Fruit fly (Drosophila melanogaster) whole organism, prepupa: ENCODE results near the gene MED15.
A peak's percentile ranks its signal among the peaks of the same experiment; 100 is the strongest.

Experiments used
- Blimp-1 ChIP-seq: fragments of 200-800 bp; sonication (Bioruptor generic); optimal IDR thresholded peaks from 3 replicates; lab custom pipeline; 2017; ENCODE audit warnings: missing biosample characterization, missing genetic modification characterization, mild to moderate bottlenecking, moderate library complexity, missing genetic modification reagents
- CG10631 ChIP-seq: fragments of 200-800 bp; sonication (Bioruptor generic); optimal IDR thresholded peaks from 2 replicates; lab custom pipeline; 2016; ENCODE audit warnings: missing biosample characterization, missing genetic modification characterization
- CG10669 ChIP-seq: fragments of 200-800 bp; sonication (Bioruptor generic); optimal IDR thresholded peaks from 3 replicates; lab custom pipeline; 2018; ENCODE audit warnings: missing biosample characterization, mild to moderate bottlenecking, missing genetic modification characterization, moderate library complexity
- CG11294 ChIP-seq: fragments of 200-800 bp; sonication (Bioruptor generic); IDR thresholded peaks from 2 replicates; pipeline ENCODE4 v1.3.6; 2022; ENCODE audit warnings: missing biosample characterization, missing genetic modification characterization
- CG11762 ChIP-seq: fragments of 200-800 bp; sonication (Bioruptor generic); optimal IDR thresholded peaks from 3 replicates; lab custom pipeline; 2016; ENCODE audit warnings: missing biosample characterization, missing genetic modification characterization; ENCODE audit not compliant: insufficient read depth
- CG11902 ChIP-seq: fragments of 200-800 bp; sonication (Bioruptor generic); optimal IDR thresholded peaks from 3 replicates; lab custom pipeline; 2016; ENCODE audit warnings: missing biosample characterization, missing genetic modification characterization
- CG1621 ChIP-seq: fragments of 200-800 bp; sonication (Bioruptor generic); optimal IDR thresholded peaks from 3 replicates; lab custom pipeline; 2018; ENCODE audit warnings: missing biosample characterization, mild to moderate bottlenecking, missing genetic modification characterization
- CG3032 ChIP-seq: fragments of 200-800 bp; optimal IDR thresholded peaks from 2 replicates; lab custom pipeline; 2019; ENCODE audit warnings: missing biosample characterization, mild to moderate bottlenecking, missing genetic modification characterization, moderate library complexity
- CG31627 ChIP-seq: fragments of 200-800 bp; sonication (Bioruptor generic); optimal IDR thresholded peaks from 3 replicates; lab custom pipeline; 2016; ENCODE audit warnings: missing biosample characterization, missing genetic modification characterization
- CG32006 ChIP-seq: fragments of 200-800 bp; sonication (Bioruptor generic); optimal IDR thresholded peaks from 3 replicates; lab custom pipeline; 2017; ENCODE audit warnings: missing biosample characterization, mild to moderate bottlenecking, missing genetic modification characterization
- CG34406 ChIP-seq: fragments of 200-800 bp; sonication (Bioruptor generic); optimal IDR thresholded peaks from 3 replicates; lab custom pipeline; 2016; ENCODE audit warnings: missing biosample characterization, missing genetic modification characterization
- CG6163 ChIP-seq: fragments of 200-800 bp; sonication (Bioruptor generic); IDR thresholded peaks from 3 replicates; pipeline ENCODE4 v1.3.6; 2022; ENCODE audit warnings: missing biosample characterization, missing genetic modification characterization
- CG6276 ChIP-seq: fragments of 200-800 bp; sonication (Bioruptor generic); optimal IDR thresholded peaks from 2 replicates; lab custom pipeline; 2017; ENCODE audit warnings: missing biosample characterization, mild to moderate bottlenecking, missing genetic modification characterization
- CG6792 ChIP-seq: fragments of 200-800 bp; sonication (Bioruptor generic); optimal IDR thresholded peaks from 3 replicates; lab custom pipeline; 2016; ENCODE audit warnings: missing biosample characterization, missing genetic modification characterization
- CG6808 ChIP-seq: fragments of 200-800 bp; sonication (Bioruptor generic); optimal IDR thresholded peaks from 3 replicates; lab custom pipeline; 2017; ENCODE audit warnings: missing biosample characterization, missing genetic modification characterization, mild to moderate bottlenecking, moderate library complexity, missing genetic modification reagents
- CG7368 ChIP-seq: fragments of 200-800 bp; sonication (Bioruptor generic); optimal IDR thresholded peaks from 3 replicates; lab custom pipeline; 2016; ENCODE audit warnings: missing biosample characterization, missing genetic modification characterization
- CG8319 ChIP-seq: fragments of 200-800 bp; sonication (Bioruptor generic); optimal IDR thresholded peaks from 3 replicates; lab custom pipeline; 2016; ENCODE audit warnings: missing biosample characterization, missing genetic modification characterization
- CG8632 ChIP-seq: fragments of 200-800 bp; sonication (Bioruptor generic); optimal IDR thresholded peaks from 3 replicates; lab custom pipeline; 2016; ENCODE audit warnings: missing biosample characterization, missing genetic modification characterization
- CG9139 ChIP-seq: fragments of 200-800 bp; sonication (Bioruptor generic); optimal IDR thresholded peaks from 3 replicates; lab custom pipeline; 2017; ENCODE audit warnings: missing biosample characterization, mild to moderate bottlenecking, missing genetic modification characterization
- Eip78C ChIP-seq: fragments of 200-800 bp; sonication (Bioruptor generic); peaks from one replicate; lab custom pipeline; 2016; ENCODE audit warnings: missing biosample characterization, missing genetic modification characterization
- Eip93F ChIP-seq: fragments of 200-800 bp; sonication (Bioruptor generic); optimal IDR thresholded peaks from 2 replicates; lab custom pipeline; 2016; ENCODE audit warnings: missing biosample characterization, mild to moderate bottlenecking, missing genetic modification characterization
- Ets96B ChIP-seq: fragments of 200-800 bp; optimal IDR thresholded peaks from 2 replicates; lab custom pipeline; 2019; ENCODE audit warnings: missing biosample characterization, mild to moderate bottlenecking, missing genetic modification characterization, moderate library complexity
- Hr4 ChIP-seq: fragments of 200-800 bp; sonication (Bioruptor generic); optimal IDR thresholded peaks from 3 replicates; lab custom pipeline; 2016; ENCODE audit warnings: missing biosample characterization, missing genetic modification characterization
- Met ChIP-seq: fragments of 200-800 bp; sonication (Bioruptor generic); optimal IDR thresholded peaks from 3 replicates; lab custom pipeline; 2016; ENCODE audit warnings: missing biosample characterization, missing genetic modification characterization
- OdsH ChIP-seq: fragments of 200-800 bp; sonication (Bioruptor generic); optimal IDR thresholded peaks from 3 replicates; lab custom pipeline; 2016; ENCODE audit warnings: missing biosample characterization, missing genetic modification characterization
- Smox ChIP-seq: fragments of 200-800 bp; sonication (Bioruptor generic); optimal IDR thresholded peaks from 3 replicates; lab custom pipeline; 2016; ENCODE audit warnings: missing biosample characterization, missing genetic modification characterization
- Sox102F ChIP-seq: fragments of 200-800 bp; sonication (Bioruptor generic); optimal IDR thresholded peaks from 2 replicates; lab custom pipeline; 2016; ENCODE audit warnings: missing biosample characterization, mild to moderate bottlenecking, missing genetic modification characterization
- Sox14 ChIP-seq: fragments of 200-800 bp; sonication (Bioruptor generic); optimal IDR thresholded peaks from 3 replicates; lab custom pipeline; 2016; ENCODE audit warnings: missing biosample characterization, missing genetic modification characterization
- acj6 ChIP-seq: fragments of 200-800 bp; sonication (Bioruptor generic); optimal IDR thresholded peaks from 3 replicates; lab custom pipeline; 2016; ENCODE audit warnings: missing biosample characterization, missing genetic modification characterization
- cyc ChIP-seq: fragments of 200-800 bp; sonication (Bioruptor generic); optimal IDR thresholded peaks from 3 replicates; lab custom pipeline; 2016; ENCODE audit warnings: missing biosample characterization, missing genetic modification characterization
- dsx ChIP-seq: fragments of 200-800 bp; optimal IDR thresholded peaks from 3 replicates; lab custom pipeline; 2019; ENCODE audit warnings: missing biosample characterization, mild to moderate bottlenecking, missing genetic modification characterization, moderate library complexity; ENCODE audit not compliant: poor library complexity, severe bottlenecking
- esn ChIP-seq: fragments of 200-800 bp; sonication (Bioruptor generic); optimal IDR thresholded peaks from 2 replicates; lab custom pipeline; 2016; ENCODE audit warnings: missing biosample characterization, mild to moderate bottlenecking, missing genetic modification characterization, moderate library complexity
- fd59A ChIP-seq: fragments of 200-800 bp; sonication (Bioruptor generic); optimal IDR thresholded peaks from 2 replicates; lab custom pipeline; 2017; ENCODE audit warnings: missing biosample characterization, mild to moderate bottlenecking, missing genetic modification characterization, missing genetic modification reagents
- fkh ChIP-seq: fragments of 200-800 bp; sonication (Bioruptor generic); optimal IDR thresholded peaks from 3 replicates; lab custom pipeline; 2017; ENCODE audit warnings: missing biosample characterization, mild to moderate bottlenecking, missing genetic modification characterization, moderate library complexity
- lz ChIP-seq: fragments of 200-800 bp; sonication (Bioruptor generic); optimal IDR thresholded peaks from 3 replicates; lab custom pipeline; 2016; ENCODE audit warnings: missing biosample characterization, missing genetic modification characterization
- net ChIP-seq: fragments of 200-800 bp; sonication (Bioruptor generic); optimal IDR thresholded peaks from 3 replicates; lab custom pipeline; 2016; ENCODE audit warnings: missing biosample characterization, missing genetic modification characterization
- pdm3 ChIP-seq: fragments of 200-800 bp; sonication (Bioruptor generic); optimal IDR thresholded peaks from 3 replicates; lab custom pipeline; 2016; ENCODE audit warnings: missing biosample characterization, missing genetic modification characterization
- spab ChIP-seq: fragments of 200-800 bp; sonication (Bioruptor generic); optimal IDR thresholded peaks from 2 replicates; lab custom pipeline; 2017; ENCODE audit warnings: missing biosample characterization, mild to moderate bottlenecking, missing genetic modification characterization, missing genetic modification reagents
- ss ChIP-seq, 2 experiments: fragments of 200-800 bp; sonication (Bioruptor generic); optimal IDR thresholded peaks; 2 replicates in 1 of 2; 3 replicates in 1 of 2; lab custom pipeline; 2017 to 2018; ENCODE audit warnings: mild to moderate bottlenecking in 2 of 2, missing biosample characterization in 2 of 2, missing genetic modification characterization in 2 of 2, moderate library complexity in 1 of 2
- svp ChIP-seq: fragments of 200-800 bp; sonication (Bioruptor generic); peaks from one replicate; lab custom pipeline; 2016; ENCODE audit warnings: missing biosample characterization, missing genetic modification characterization
- topi ChIP-seq: fragments of 200-800 bp; sonication (Bioruptor generic); optimal IDR thresholded peaks from 3 replicates; lab custom pipeline; 2016; ENCODE audit warnings: missing biosample characterization, missing genetic modification characterization
- vri ChIP-seq: fragments of 200-800 bp; sonication (Bioruptor generic); optimal IDR thresholded peaks from 3 replicates; lab custom pipeline; 2016; ENCODE audit warnings: missing biosample characterization, mild to moderate bottlenecking, missing genetic modification characterization

MED15 gene

DNA sequence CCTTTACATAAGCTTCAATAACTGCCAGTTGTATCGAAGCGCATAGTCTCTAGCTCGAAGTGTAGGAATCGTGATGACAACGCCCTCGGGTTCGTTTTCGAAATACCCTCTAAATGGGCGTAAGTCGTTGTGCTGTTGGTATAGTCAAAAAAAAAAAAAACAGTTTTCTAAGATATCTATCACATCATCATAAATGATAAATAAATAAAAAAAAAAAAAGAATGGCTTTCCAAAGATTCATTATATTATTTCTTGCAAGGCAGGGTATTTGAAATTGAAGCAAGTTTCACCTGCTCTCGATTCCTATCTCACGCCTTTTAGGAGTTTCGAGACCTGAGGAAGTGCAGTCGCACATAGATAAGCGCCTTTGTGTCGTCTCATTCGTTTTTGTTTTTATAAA, 20.5 kb downstream of the MED15 start (continued):
- TF ChIP-seq ss (GFP tag; optimal IDR thresholded peaks at IDR 0.05; lab: Kevin White, UChicago) (no peak), fkh (GFP tag; lab: Kevin White, UChicago) (no peak), CG8319 (GFP tag; lab: Kevin White, UChicago) (no peak), Smox (peak; percentile 43), OdsH (GFP tag; lab: Kevin White, UChicago) (peak; percentile 34), CG10669 (no peak), CG9139 (GFP tag; lab: Kevin White, UChicago) (no peak), CG32006 (GFP tag; lab: Kevin White, UChicago) (peak; percentile 37), net (GFP tag; lab: Kevin White, UChicago) (peak; percentile 34), esn (peak; percentile 66), CG7368 (GFP tag; lab: Kevin White, UChicago) (no peak), CG6808 (GFP tag; lab: Kevin White, UChicago) (no peak), CG1621 (tag; lab: Kevin White, UChicago) (no peak), CG6276 (GFP tag; lab: Kevin White, UChicago) (no peak), Eip78C (GFP tag; lab: Kevin White, UChicago) (peak; percentile 79), CG11762 (GFP tag; lab: Kevin White, UChicago) (no peak), CG8632 (GFP tag; lab: Kevin White, UChicago) (peak; percentile 30), fd59A (GFP tag; lab: Kevin White, UChicago) (no peak), CG11294 (GFP tag; lab: Robert Waterston, UW) (no peak), lz (GFP tag; lab: Kevin White, UChicago) (peak; percentile 48), Blimp-1 (no peak), CG34406 (peak; percentile 37), topi (GFP tag; lab: Kevin White, UChicago) (peak; percentile 48), CG10631 (GFP tag; lab: Kevin White, UChicago) (peak; percentile 38), CG6792 (GFP tag; lab: Kevin White, UChicago) (peak; percentile 17), Sox14 (GFP tag; lab: Kevin White, UChicago) (peak; percentile 40), acj6 (peak; percentile 39), CG31627 (peak; percentile 41), Ets96B (tag; lab: Kevin White, UChicago) (peak; percentile 17)

DNA sequence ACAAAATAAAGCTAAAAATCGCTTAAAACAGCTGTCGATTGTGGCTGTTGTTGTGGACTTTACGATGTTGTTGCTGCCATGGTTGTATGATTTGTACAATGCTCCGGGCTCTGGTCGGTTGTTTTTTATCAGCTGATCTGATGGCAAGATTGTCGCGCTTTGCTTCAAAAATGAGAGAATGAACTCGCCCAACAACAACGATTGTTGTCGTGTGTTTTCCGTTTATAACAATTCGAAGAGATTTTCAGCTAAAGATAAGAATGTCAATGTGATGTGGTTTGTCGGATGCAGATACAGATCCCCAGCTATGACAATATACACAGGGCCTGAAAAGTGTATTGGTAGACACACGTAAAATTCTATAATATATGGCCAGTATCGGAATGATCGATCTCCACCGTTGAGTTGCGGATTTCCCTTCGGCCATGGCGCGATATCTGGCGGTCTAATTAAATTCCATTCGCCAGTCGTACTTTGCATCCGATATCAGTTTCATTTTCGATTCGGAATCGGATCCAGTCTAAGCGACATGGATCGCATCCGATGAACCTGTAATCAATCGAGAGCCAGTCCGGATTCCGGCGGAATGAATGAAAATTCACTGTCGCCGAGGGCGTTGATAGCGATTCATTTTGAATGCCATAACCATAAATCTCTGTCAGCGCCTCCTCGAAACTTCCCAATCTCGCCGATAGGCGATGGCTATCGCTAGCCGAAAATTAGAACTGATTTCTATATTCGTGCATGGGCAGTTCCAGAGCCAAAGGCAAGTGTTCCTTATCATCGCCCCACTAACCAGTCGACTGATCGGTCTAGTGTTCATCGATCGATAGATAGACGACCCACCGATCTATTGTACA, 22.8 kb downstream of the MED15 start:
- TF ChIP-seq Hr4 (GFP tag; lab: Kevin White, UChicago) (no peak), CG11902 (GFP tag; lab: Kevin White, UChicago) (no peak), cyc (no peak), svp (peak; percentile 90)

- TF ChIP-seq esn (no peak), Met (GFP tag; lab: Kevin White, UChicago) (no peak), CG6163 (GFP tag; lab: Robert Waterston, UW) (no peak), Hr4 (GFP tag; lab: Kevin White, UChicago) (no peak), CG34406 (no peak), CG3032 (tag; lab: Kevin White, UChicago) (no peak), vri (GFP tag; lab: Kevin White, UChicago) (no peak), CG9139 (GFP tag; lab: Kevin White, UChicago) (no peak), CG6808 (GFP tag; lab: Kevin White, UChicago) (no peak), CG31627 (no peak), CG8319 (GFP tag; lab: Kevin White, UChicago) (no peak), Eip93F (GFP tag; lab: Kevin White, UChicago) (no peak), Eip78C (GFP tag; lab: Kevin White, UChicago) (no peak), spab (GFP tag; lab: Kevin White, UChicago) (no peak), dsx (GFP tag; lab: Kevin White, UChicago) (no peak), Sox102F (GFP tag; lab: Kevin White, UChicago) (no peak), pdm3 (no peak), OdsH (GFP tag; lab: Kevin White, UChicago) (no peak)
Measured at dm6 chr2L:496436-496835, 23.6 kb downstream of the MED15 start.
